Fruit fly (Drosophila melanogaster) whole organism, embryonic: ENCODE results near the gene CG11790.
A peak's percentile ranks its signal among the peaks of the same experiment; 100 is the strongest.

ENCODE experiments used
- B-H2 ChIP-seq: fragments of 200-800 bp; sonication (Bioruptor generic); optimal IDR thresholded peaks from 2 replicates; lab custom pipeline; 2018; ENCODE audit warnings: missing biosample characterization, mild to moderate bottlenecking, missing genetic modification characterization
- Bdp1 ChIP-seq: fragments of 200-800 bp; sonication (Bioruptor generic); optimal IDR thresholded peaks from 3 replicates; lab custom pipeline; 2016; ENCODE audit warnings: missing biosample characterization, missing genetic modification characterization
- CG10267 ChIP-seq: fragments of 200-800 bp; sonication (Bioruptor generic); optimal IDR thresholded peaks from 2 replicates; lab custom pipeline; 2018; ENCODE audit warnings: missing biosample characterization, mild to moderate bottlenecking, missing genetic modification characterization, moderate library complexity
- CG10431 ChIP-seq: fragments of 200-800 bp; sonication (Bioruptor generic); optimal IDR thresholded peaks from 3 replicates; lab custom pipeline; 2018; ENCODE audit warnings: missing biosample characterization, mild to moderate bottlenecking, missing genetic modification characterization
- CG12659 ChIP-seq: fragments of 200-800 bp; sonication (Bioruptor generic); optimal IDR thresholded peaks from 3 replicates; lab custom pipeline; 2017; ENCODE audit warnings: mild to moderate bottlenecking, missing biosample characterization, missing genetic modification reagents, missing genetic modification characterization
- CG12942 ChIP-seq: fragments of 200-800 bp; sonication (Bioruptor generic); optimal IDR thresholded peaks from 3 replicates; lab custom pipeline; 2016; ENCODE audit warnings: missing biosample characterization, missing genetic modification characterization
- CG13624 ChIP-seq: fragments of 200-800 bp; sonication (Bioruptor generic); optimal IDR thresholded peaks from 2 replicates; lab custom pipeline; 2016; ENCODE audit warnings: missing biosample characterization, missing genetic modification characterization
- CG17186 ChIP-seq: fragments of 200-800 bp; sonication (Bioruptor generic); optimal IDR thresholded peaks from 3 replicates; lab custom pipeline; 2017; ENCODE audit warnings: missing biosample characterization, missing genetic modification reagents, missing genetic modification characterization
- CG2889 ChIP-seq: fragments of 200-800 bp; sonication (Bioruptor generic); IDR thresholded peaks from 3 replicates; pipeline ENCODE4 v1.3.6; 2022; ENCODE audit warnings: missing biosample characterization, missing genetic modification characterization
- CG30431 ChIP-seq: fragments of 200-800 bp; sonication (Bioruptor generic); optimal IDR thresholded peaks from 2 replicates; lab custom pipeline; 2017; ENCODE audit warnings: missing biosample characterization, missing genetic modification characterization
- CG34422 ChIP-seq: fragments of 200-800 bp; sonication (Bioruptor generic); IDR thresholded peaks from 3 replicates; pipeline ENCODE4 v1.3.6; 2022; ENCODE audit warnings: missing biosample characterization, missing genetic modification characterization
- CG4617 ChIP-seq: fragments of 200-800 bp; sonication (Bioruptor generic); optimal IDR thresholded peaks from 3 replicates; lab custom pipeline; 2016; ENCODE audit warnings: missing biosample characterization, missing genetic modification characterization, borderline replicate concordance
- CG6654 ChIP-seq: fragments of 200-800 bp; sonication (Bioruptor generic); optimal IDR thresholded peaks from 2 replicates; lab custom pipeline; 2017; ENCODE audit warnings: missing biosample characterization, mild to moderate bottlenecking, missing genetic modification characterization
- CG6689 ChIP-seq: fragments of 200-800 bp; sonication (Bioruptor generic); IDR thresholded peaks from 2 replicates; pipeline ENCODE4 v1.3.6; 2022; ENCODE audit warnings: missing biosample characterization, missing genetic modification characterization
- CG6791 ChIP-seq: fragments of 200-800 bp; sonication (Bioruptor generic); IDR thresholded peaks from 3 replicates; pipeline ENCODE4 v1.3.6; 2022; ENCODE audit warnings: missing biosample characterization, missing genetic modification characterization; ENCODE audit not compliant: partially characterized antibody
- CG7987 ChIP-seq: fragments of 200-800 bp; sonication (Bioruptor generic); optimal IDR thresholded peaks from 2 replicates; lab custom pipeline; 2018; ENCODE audit warnings: missing biosample characterization, mild to moderate bottlenecking, missing genetic modification characterization, moderate library complexity
- CG8944 ChIP-seq: fragments of 200-800 bp; sonication (Bioruptor generic); optimal IDR thresholded peaks from 3 replicates; lab custom pipeline; 2016; ENCODE audit warnings: missing biosample characterization, missing genetic modification characterization
- CG9932 ChIP-seq: fragments of 200-800 bp; sonication (Bioruptor generic); IDR thresholded peaks from 2 replicates; pipeline ENCODE4 v1.3.6; 2022; ENCODE audit warnings: missing biosample characterization, missing genetic modification characterization
- CTCF ChIP-seq: fragments of 200-800 bp; sonication (Bioruptor generic); optimal IDR thresholded peaks from 2 replicates; lab custom pipeline; 2017; ENCODE audit warnings: missing biosample characterization, mild to moderate bottlenecking, missing genetic modification characterization, moderate library complexity
- D ChIP-seq, 2 experiments: fragments of 200-800 bp in 1 of 2; fragments of >200 bp in 1 of 2; sonication (Bioruptor generic) in 1 of 2; optimal IDR thresholded peaks; 2 replicates in 1 of 2; 3 replicates in 1 of 2; lab custom pipeline; 2017; ENCODE audit warnings: mild to moderate bottlenecking in 1 of 2, missing biosample characterization in 1 of 2, missing genetic modification characterization in 1 of 2, missing genetic modification reagents in 1 of 2
- Dek ChIP-seq: fragments of 200-800 bp; sonication (Bioruptor generic); optimal IDR thresholded peaks from 3 replicates; lab custom pipeline; 2019; ENCODE audit warnings: missing biosample characterization, mild to moderate bottlenecking, missing genetic modification characterization, moderate library complexity
- Drgx ChIP-seq: fragments of 200-800 bp; sonication (Bioruptor generic); IDR thresholded peaks from 2 replicates; pipeline ENCODE4 v1.3.6; 2022; ENCODE audit warnings: missing biosample characterization, missing genetic modification characterization
- HLH3B ChIP-seq: fragments of 200-800 bp; sonication (Bioruptor generic); IDR thresholded peaks from 2 replicates; pipeline ENCODE4 v1.3.6; 2022; ENCODE audit warnings: missing biosample characterization, missing genetic modification characterization
- Hand ChIP-seq: fragments of 200-800 bp; sonication (Bioruptor generic); optimal IDR thresholded peaks from 2 replicates; lab custom pipeline; 2017; ENCODE audit warnings: mild to moderate bottlenecking, missing biosample characterization, missing genetic modification reagents, missing genetic modification characterization
- HmgZ ChIP-seq: fragments of 200-800 bp; sonication (Bioruptor generic); optimal IDR thresholded peaks from 2 replicates; lab custom pipeline; 2018; ENCODE audit warnings: missing biosample characterization, mild to moderate bottlenecking, missing genetic modification characterization
- Hsf ChIP-seq: fragments of 200-800 bp; sonication (Bioruptor generic); optimal IDR thresholded peaks from 3 replicates; lab custom pipeline; 2016; ENCODE audit warnings: missing biosample characterization, missing genetic modification characterization
- MESR4 ChIP-seq: fragments of 200-800 bp; sonication (Bioruptor generic); optimal IDR thresholded peaks from 2 replicates; lab custom pipeline; 2018; ENCODE audit warnings: missing biosample characterization, mild to moderate bottlenecking, missing genetic modification characterization, moderate library complexity
- Max ChIP-seq: fragments of 200-800 bp; sonication (Bioruptor generic); optimal IDR thresholded peaks from 2 replicates; lab custom pipeline; 2016; ENCODE audit warnings: missing biosample characterization, mild to moderate bottlenecking, missing genetic modification characterization
- Pdp1 ChIP-seq, 2 experiments: fragments of 200-800 bp; sonication (Bioruptor generic); optimal IDR thresholded peaks; 3 replicates each; lab custom pipeline; 2016; ENCODE audit warnings: missing biosample characterization in 2 of 2, missing genetic modification characterization in 2 of 2, mild to moderate bottlenecking in 1 of 2, moderate library complexity in 1 of 2
- YL-1 ChIP-seq: fragments of 200-800 bp; sonication (Bioruptor generic); optimal IDR thresholded peaks from 3 replicates; lab custom pipeline; 2017; ENCODE audit warnings: missing biosample characterization, mild to moderate bottlenecking, missing genetic modification characterization
- bbx ChIP-seq: fragments of 200-800 bp; sonication (Bioruptor generic); IDR thresholded peaks from 2 replicates; pipeline ENCODE4 v1.3.6; 2022; ENCODE audit warnings: missing biosample characterization, missing genetic modification characterization; ENCODE audit not compliant: partially characterized antibody
- disco-r ChIP-seq: fragments of 200-800 bp; sonication (Bioruptor generic); optimal IDR thresholded peaks from 2 replicates; lab custom pipeline; 2016; ENCODE audit warnings: missing biosample characterization, missing genetic modification characterization
- dmrt11E ChIP-seq: fragments of 200-800 bp; sonication (Bioruptor generic); optimal IDR thresholded peaks from 3 replicates; lab custom pipeline; 2018; ENCODE audit warnings: missing biosample characterization, mild to moderate bottlenecking, missing genetic modification characterization, moderate library complexity
- ems ChIP-seq: fragments of 200-800 bp; sonication (Bioruptor generic); optimal IDR thresholded peaks from 3 replicates; lab custom pipeline; 2016; ENCODE audit warnings: missing biosample characterization, missing genetic modification characterization
- eyg ChIP-seq: fragments of 200-800 bp; sonication (Bioruptor generic); optimal IDR thresholded peaks from 3 replicates; lab custom pipeline; 2016; ENCODE audit warnings: missing biosample characterization, missing genetic modification characterization
- gce ChIP-seq: fragments of 200-800 bp; sonication (Bioruptor generic); IDR thresholded peaks from 3 replicates; pipeline ENCODE4 v1.3.6; 2022; ENCODE audit warnings: missing biosample characterization, missing genetic modification characterization
- gem ChIP-seq: fragments of 200-800 bp; sonication (Bioruptor generic); optimal IDR thresholded peaks from 2 replicates; lab custom pipeline; 2019; ENCODE audit warnings: missing biosample characterization, mild to moderate bottlenecking, missing genetic modification characterization, moderate library complexity
- hkb ChIP-seq, 2 experiments: fragments of 200-800 bp in 1 of 2; fragments of >200 bp in 1 of 2; sonication (Bioruptor generic) in 1 of 2; IDR thresholded peaks in 1 of 2; optimal IDR thresholded peaks in 1 of 2; 2 replicates each; pipeline versions ENCODE4 v1.3.6 to Lab custom; 2017 to 2022; ENCODE audit warnings: missing biosample characterization in 1 of 2, missing genetic modification characterization in 1 of 2
- nerfin-1 ChIP-seq: fragments of 200-800 bp; sonication (Bioruptor generic); optimal IDR thresholded peaks from 3 replicates; lab custom pipeline; 2019; ENCODE audit warnings: missing biosample characterization, mild to moderate bottlenecking, missing genetic modification characterization, moderate library complexity
- oc ChIP-seq: fragments of 200-800 bp; sonication (Bioruptor generic); optimal IDR thresholded peaks from 2 replicates; lab custom pipeline; 2018; ENCODE audit warnings: missing biosample characterization, mild to moderate bottlenecking, missing genetic modification characterization, moderate library complexity
- p53 ChIP-seq: fragments of 200-800 bp; sonication (Bioruptor generic); optimal IDR thresholded peaks from 2 replicates; lab custom pipeline; 2016; ENCODE audit warnings: missing biosample characterization, missing genetic modification characterization
- phol ChIP-seq: fragments of 200-800 bp; sonication (Bioruptor generic); optimal IDR thresholded peaks from 3 replicates; lab custom pipeline; 2018; ENCODE audit warnings: missing biosample characterization, mild to moderate bottlenecking, missing genetic modification characterization, moderate library complexity
- sc ChIP-seq, 3 experiments: fragments of >200 bp in 2 of 3; fragments of 200-800 bp in 1 of 3; sonication (Bioruptor generic) in 1 of 3; optimal IDR thresholded peaks; 2 replicates in 2 of 3; 3 replicates in 1 of 3; lab custom pipeline; 2017; ENCODE audit warnings: mild to moderate bottlenecking in 1 of 3, missing biosample characterization in 1 of 3, missing genetic modification characterization in 1 of 3, missing genetic modification reagents in 1 of 3
- slou ChIP-seq: fragments of 200-800 bp; sonication (Bioruptor generic); optimal IDR thresholded peaks from 3 replicates; lab custom pipeline; 2016; ENCODE audit warnings: missing biosample characterization, missing genetic modification characterization
- so ChIP-seq: fragments of 200-800 bp; sonication (Bioruptor generic); IDR thresholded peaks from 3 replicates; pipeline ENCODE4 v1.3.6; 2022; ENCODE audit warnings: missing biosample characterization, missing genetic modification characterization
- stwl ChIP-seq: fragments of 200-800 bp; sonication (Bioruptor generic); optimal IDR thresholded peaks from 3 replicates; lab custom pipeline; 2018; ENCODE audit warnings: missing biosample characterization, mild to moderate bottlenecking, missing genetic modification characterization, moderate library complexity
- vnd ChIP-seq: fragments of 200-800 bp; sonication (Bioruptor generic); IDR thresholded peaks from 3 replicates; pipeline ENCODE4 v1.3.6; 2022; ENCODE audit warnings: missing biosample characterization, missing genetic modification characterization; ENCODE audit not compliant: partially characterized antibody
- wek ChIP-seq: fragments of 200-800 bp; sonication (Bioruptor generic); optimal IDR thresholded peaks from 3 replicates; lab custom pipeline; 2018; ENCODE audit warnings: missing biosample characterization, mild to moderate bottlenecking, missing genetic modification characterization, moderate library complexity
- zfh1 ChIP-seq: fragments of 200-800 bp; sonication (Bioruptor generic); IDR thresholded peaks from 3 replicates; pipeline ENCODE4 v1.3.6; 2022; ENCODE audit warnings: missing biosample characterization, missing genetic modification characterization

CG11790 gene

DNA sequence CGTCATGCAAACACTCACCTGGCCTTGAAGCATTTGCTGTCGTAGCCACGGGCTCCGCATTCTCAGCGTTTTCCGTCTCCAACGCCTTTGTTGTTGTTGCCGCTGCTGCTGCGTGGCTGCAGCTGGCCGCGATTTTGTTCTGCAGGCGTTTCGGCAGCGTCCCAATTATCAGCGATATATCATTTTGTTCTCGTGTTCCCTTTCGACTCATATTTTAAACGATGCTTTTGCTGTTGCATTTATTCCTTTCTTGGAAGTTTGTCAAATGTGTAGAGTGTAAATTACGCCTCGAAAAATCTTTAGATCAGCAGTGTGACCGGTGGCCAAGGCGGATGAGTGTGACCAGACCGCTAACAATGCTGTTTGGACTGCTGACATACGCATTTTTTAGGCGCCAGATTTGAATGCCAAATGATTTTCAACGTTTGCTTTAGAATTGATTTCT is 14.3 kb upstream of the CG11790 start, which contains the start of gene Smg6 (continued):
- TF ChIP-seq bbx (GFP tag; lab: Robert Waterston, UW) (0 out of 2 replicates have a peak, but pooled peaks have one; percentile 30), Max (GFP tag; lab: Kevin White, UChicago) (peak; percentile 12), CG30431 (no peak), YL-1 (GFP tag; lab: Kevin White, UChicago) (peak; percentile 99), CG17186 (GFP tag; lab: Kevin White, UChicago) (peak; percentile 59), CG4617 (GFP tag; lab: Kevin White, UChicago) (peak; percentile 91), Pdp1 (GFP tag; optimal IDR thresholded peaks at IDR 0.05; lab: Kevin White, UChicago) (no peak), Hsf (GFP tag; lab: Kevin White, UChicago) (no peak), wek (no peak), gce (GFP tag; lab: Robert Waterston, UW) (no peak), CG6654 (GFP tag; lab: Kevin White, UChicago) (no peak), HmgZ (tag; lab: Kevin White, UChicago) (peak; percentile 28), CG10267 (peak; percentile 46), CG7987 (GFP tag; lab: Kevin White, UChicago) (no peak), p53 (no peak), HLH3B (GFP tag; lab: Robert Waterston, UW) (no peak), disco-r (GFP tag; lab: Kevin White, UChicago) (no peak), CG2889 (GFP tag; lab: Robert Waterston, UW) (no peak), D (optimal IDR thresholded peaks at IDR 0.05; lab: Kevin White, UChicago) (no peak), D (GFP tag; optimal IDR thresholded peaks at IDR 0.05; lab: Kevin White, UChicago) (no peak), phol (tag; lab: Kevin White, UChicago) (peak; percentile 3), CG6689 (GFP tag; lab: Robert Waterston, UW) (no peak), ems (GFP tag; lab: Kevin White, UChicago) (no peak), eyg (GFP tag; lab: Kevin White, UChicago) (no peak), Dek (tag; lab: Kevin White, UChicago) (no peak), Bdp1 (GFP tag; lab: Kevin White, UChicago) (no peak), nerfin-1 (no peak), Drgx (GFP tag; lab: Robert Waterston, UW) (no peak), CG8944 (GFP tag; lab: Kevin White, UChicago) (no peak), CG34422 (GFP tag; lab: Robert Waterston, UW) (no peak; the same call in 2 of the 3 replicates), vnd (GFP tag; lab: Robert Waterston, UW) (no peak), CG10431 (no peak), oc (tag; lab: Kevin White, UChicago) (no peak), MESR4 (GFP tag; lab: Kevin White, UChicago) (peak; percentile 99), CG9932 (GFP tag; lab: Robert Waterston, UW) (no peak), zfh1 (no peak), sc (optimal IDR thresholded peaks at IDR 0.05; lab: Kevin White, UChicago) (no peak), sc (GFP tag; optimal IDR thresholded peaks at IDR 0.05; lab: Kevin White, UChicago) (no peak), dmrt11E (no peak), B-H2 (GFP tag; lab: Kevin White, UChicago) (no peak), so (GFP tag; lab: Robert Waterston, UW) (no peak), CG12942 (GFP tag; lab: Kevin White, UChicago) (no peak), CG13624 (peak; percentile 89), CTCF (GFP tag; lab: Kevin White, UChicago) (peak; percentile 17), CG6791 (GFP tag; lab: Robert Waterston, UW) (no peak), hkb (optimal IDR thresholded peaks at IDR 0.05; lab: Kevin White, UChicago) (peak; percentile 6), hkb (GFP tag; IDR thresholded peaks at IDR 0.05; lab: Robert Waterston, UW) (no peak), CG12659 (peak; percentile 1), Hand (no peak), stwl (peak; percentile 73), gem (tag; lab: Kevin White, UChicago) (no peak), slou (GFP tag; lab: Kevin White, UChicago) (no peak)
